Fruit fly (Drosophila melanogaster): Measurements from ENCODE around the gene CG7394.
A peak's percentile ranks its signal among the peaks of the same experiment; 100 is the strongest.

CG7394 gene

dm6 chr3L:11556637-11557036 lies 5.2 kb upstream of the CG7394 start (continued):
- TF ChIP-seq Hsf (GFP tag; optimal IDR thresholded peaks at IDR 0.05) (no peak), h (optimal IDR thresholded peaks at IDR 0.05) (no peak), dan (GFP tag; IDR thresholded peaks at IDR 0.05) (no peak), CG13894 (tag; optimal IDR thresholded peaks at IDR 0.05) (no peak), Taf1 (GFP tag; IDR thresholded peaks at IDR 0.05) (no peak), hkb (optimal IDR thresholded peaks at IDR 0.05) (no peak), hkb (GFP tag; IDR thresholded peaks at IDR 0.05) (no peak), cwo (GFP tag; optimal IDR thresholded peaks at IDR 0.05) (peak; percentile 27), jumu (GFP tag; optimal IDR thresholded peaks at IDR 0.05) (no peak), CG12659 (GFP tag; optimal IDR thresholded peaks at IDR 0.05) (peak; percentile 25), gsb (GFP tag; IDR thresholded peaks at IDR 0.05) (no peak), CG3995 (GFP tag; optimal IDR thresholded peaks at IDR 0.05) (no peak), lab (GFP tag; optimal IDR thresholded peaks at IDR 0.05) (peak; percentile 54), stc (GFP tag; IDR thresholded peaks at IDR 0.05) (no peak), CG1602 (GFP tag; optimal IDR thresholded peaks at IDR 0.05) (no peak), CG4282 (GFP tag; optimal IDR thresholded peaks at IDR 0.05) (no peak), CG10654 (GFP tag; optimal IDR thresholded peaks at IDR 0.05) (no peak), org-1 (GFP tag; optimal IDR thresholded peaks at IDR 0.05) (no peak), CG8281 (tag; optimal IDR thresholded peaks at IDR 0.05) (no peak), CG15073 (GFP tag; optimal IDR thresholded peaks at IDR 0.05) (no peak), mld (GFP tag; IDR thresholded peaks at IDR 0.05; ENCODE audit: partially characterized antibody) (no peak), peb (GFP tag; IDR thresholded peaks at IDR 0.05) (no peak), CG9876 (GFP tag; optimal IDR thresholded peaks at IDR 0.05) (no peak), shn (GFP tag; optimal IDR thresholded peaks at IDR 0.05) (no peak), btn (GFP tag; optimal IDR thresholded peaks at IDR 0.05) (no peak), Atf-2 (GFP tag; optimal IDR thresholded peaks at IDR 0.05) (no peak), CG5180 (GFP tag; optimal IDR thresholded peaks at IDR 0.05) (no peak), Sox102F (GFP tag; optimal IDR thresholded peaks at IDR 0.05) (peak; percentile 30), CG4328 (GFP tag; optimal IDR thresholded peaks at IDR 0.05) (no peak), CG17361 (GFP tag; IDR thresholded peaks at IDR 0.05) (peak; percentile 26; the same call in 1 of the 3 replicates), Side (GFP tag; optimal IDR thresholded peaks at IDR 0.05) (no peak), mam (GFP tag; optimal IDR thresholded peaks at IDR 0.05) (peak; percentile 36), CG8089 (GFP tag; optimal IDR thresholded peaks at IDR 0.05) (no peak), unpg (GFP tag; optimal IDR thresholded peaks at IDR 0.05) (peak; percentile 5), Adf1 (GFP tag; IDR thresholded peaks at IDR 0.05) (no peak), gce (GFP tag; IDR thresholded peaks at IDR 0.05) (no peak), CG14965 (GFP tag; optimal IDR thresholded peaks at IDR 0.05; ENCODE audit: borderline replicate concordance) (no peak), Nf-YB (GFP tag; optimal IDR thresholded peaks at IDR 0.05) (no peak), CG12391 (tag; optimal IDR thresholded peaks at IDR 0.05) (peak; percentile 21), gt (GFP tag; IDR thresholded peaks at IDR 0.05) (no peak), CG16779 (GFP tag; IDR thresholded peaks at IDR 0.05) (no peak), CG3407 (GFP tag; optimal IDR thresholded peaks at IDR 0.05) (no peak), CG18011 (GFP tag; optimal IDR thresholded peaks at IDR 0.05) (no peak), CG6689 (GFP tag; IDR thresholded peaks at IDR 0.05) (no peak), bsh (GFP tag; optimal IDR thresholded peaks at IDR 0.05) (no peak), CG16815 (GFP tag; optimal IDR thresholded peaks at IDR 0.05) (no peak), luna (GFP tag; optimal IDR thresholded peaks at IDR 0.05) (no peak), sc (optimal IDR thresholded peaks at IDR 0.05) (no peak), sc (GFP tag; optimal IDR thresholded peaks at IDR 0.05) (no peak), CG5953 (GFP tag; IDR thresholded peaks at IDR 0.05) (no peak), Dfd (GFP tag; optimal IDR thresholded peaks at IDR 0.05) (no peak), CG31365 (tag; optimal IDR thresholded peaks at IDR 0.05) (no peak), CG11723 (GFP tag; optimal IDR thresholded peaks at IDR 0.05) (no peak)

Measured in whole organism, embryonic.